Worm (Caenorhabditis elegans) whole organism, late embryonic: ENCODE measurements around the gene srx-56.
"Not testable (repeated sequence)": the region's sequence is repeated elsewhere in the genome, so short reads cannot be mapped to it uniquely, and the experiment has no call there.

Experiments
- K02D7.2 ChIP-seq: sonication (generic microtip); optimal IDR thresholded peaks from 2 replicates; lab custom pipeline; 2017; ENCODE audit warnings: mild to moderate bottlenecking, missing genetic modification characterization, missing compliant biosample characterization
- ahr-1 ChIP-seq: sonication (generic microtip); optimal IDR thresholded peaks from 2 replicates; lab custom pipeline; 2016; ENCODE audit warnings: missing genetic modification characterization, missing compliant biosample characterization
- ceh-19 ChIP-seq: fragments of 200-800 bp; sonication (Bioruptor generic); optimal IDR thresholded peaks from 2 replicates; lab custom pipeline; 2018; ENCODE audit warnings: mild to moderate bottlenecking, missing genetic modification characterization, missing compliant biosample characterization
- ceh-22 ChIP-seq: sonication (generic microtip); optimal IDR thresholded peaks from 2 replicates; lab custom pipeline; 2017; ENCODE audit warnings: missing biosample characterization, missing genetic modification characterization
- ceh-24 ChIP-seq: sonication (generic microtip); optimal IDR thresholded peaks from 2 replicates; lab custom pipeline; 2016; ENCODE audit warnings: mild to moderate bottlenecking, missing genetic modification characterization, missing compliant biosample characterization
- ceh-30 ChIP-seq: fragments of 150-350 bp; optimal IDR thresholded peaks from 2 replicates; lab custom pipeline; 2014; ENCODE audit warnings: missing biosample characterization, missing genetic modification characterization
- ceh-34 ChIP-seq: sonication (generic microtip); optimal IDR thresholded peaks from 2 replicates; lab custom pipeline; 2016; ENCODE audit warnings: mild to moderate bottlenecking, missing genetic modification characterization, missing compliant biosample characterization
- ceh-9 ChIP-seq: sonication (generic microtip); optimal IDR thresholded peaks from 2 replicates; lab custom pipeline; 2016; ENCODE audit warnings: mild to moderate bottlenecking, missing genetic modification characterization, inconsistent platforms, missing compliant biosample characterization
- che-1 ChIP-seq: sonication (generic microtip); optimal IDR thresholded peaks from 2 replicates; lab custom pipeline; 2016; ENCODE audit warnings: mild to moderate bottlenecking, missing genetic modification characterization, missing compliant biosample characterization
- dmd-4 ChIP-seq: sonication (generic microtip); optimal IDR thresholded peaks from 2 replicates; lab custom pipeline; 2016; ENCODE audit warnings: borderline replicate concordance, missing genetic modification characterization, missing compliant biosample characterization
- dve-1 ChIP-seq: sonication (generic microtip); optimal IDR thresholded peaks from 2 replicates; lab custom pipeline; 2017; ENCODE audit warnings: antibody characterized with exemption, mild to moderate bottlenecking, missing genetic modification characterization, missing compliant biosample characterization
- ets-4 ChIP-seq: sonication (generic microtip); optimal IDR thresholded peaks from 2 replicates; lab custom pipeline; 2016; ENCODE audit warnings: missing genetic modification characterization, missing compliant biosample characterization
- fax-1 ChIP-seq: sonication (generic microtip); optimal IDR thresholded peaks from 2 replicates; lab custom pipeline; 2016; ENCODE audit warnings: missing genotype, missing genetic modification characterization, missing compliant biosample characterization
- fkh-10 ChIP-seq: fragments of 150-350 bp; optimal IDR thresholded peaks from 2 replicates; lab custom pipeline; 2014; ENCODE audit warnings: missing biosample characterization, missing genetic modification reagents, missing genetic modification characterization
- gmeb-2 ChIP-seq: sonication (generic microtip); optimal IDR thresholded peaks from 2 replicates; lab custom pipeline; 2016; ENCODE audit warnings: missing genetic modification characterization, inconsistent platforms, missing compliant biosample characterization
- hlh-15 ChIP-seq: sonication (generic microtip); optimal IDR thresholded peaks from 2 replicates; lab custom pipeline; 2016; ENCODE audit warnings: missing genetic modification characterization, missing compliant biosample characterization
- hlh-30 ChIP-seq: sonication (generic microtip); optimal IDR thresholded peaks from 2 replicates; lab custom pipeline; 2017; ENCODE audit warnings: antibody characterized with exemption, missing genetic modification characterization, missing compliant biosample characterization; ENCODE audit not compliant: insufficient read depth
- lim-6 ChIP-seq: sonication (generic microtip); optimal IDR thresholded peaks from 2 replicates; lab custom pipeline; 2016; ENCODE audit warnings: missing genetic modification characterization, missing compliant biosample characterization
- madf-2 ChIP-seq: sonication (generic microtip); optimal IDR thresholded peaks from 2 replicates; lab custom pipeline; 2017; ENCODE audit warnings: missing genetic modification characterization, missing compliant biosample characterization
- nhr-232 ChIP-seq: sonication (generic microtip); optimal IDR thresholded peaks from 2 replicates; lab custom pipeline; 2016; ENCODE audit warnings: missing genetic modification characterization, missing compliant biosample characterization
- npax-4 ChIP-seq: sonication (generic microtip); optimal IDR thresholded peaks from 2 replicates; lab custom pipeline; 2016; ENCODE audit warnings: missing genetic modification characterization, missing compliant biosample characterization
- odd-2 ChIP-seq: sonication (generic microtip); optimal IDR thresholded peaks from 2 replicates; lab custom pipeline; 2017; ENCODE audit warnings: antibody characterized with exemption, mild to moderate bottlenecking, missing genetic modification characterization, missing compliant biosample characterization
- pat-9 ChIP-seq: fragments of 200-800 bp; sonication (Bioruptor generic); optimal IDR thresholded peaks from 2 replicates; lab custom pipeline; 2018; ENCODE audit warnings: mild to moderate bottlenecking, missing genetic modification characterization, moderate library complexity, missing compliant biosample characterization
- pax-1 ChIP-seq: fragments of 150-350 bp; optimal IDR thresholded peaks from 2 replicates; lab custom pipeline; 2014; ENCODE audit warnings: missing biosample characterization, missing genetic modification characterization
- pha-2 ChIP-seq: sonication (generic microtip); optimal IDR thresholded peaks from 2 replicates; lab custom pipeline; 2017; ENCODE audit warnings: mild to moderate bottlenecking, missing genetic modification characterization, missing compliant biosample characterization
- ref-2 ChIP-seq: sonication (generic microtip); optimal IDR thresholded peaks from 2 replicates; lab custom pipeline; 2016; ENCODE audit warnings: missing genetic modification characterization, missing compliant biosample characterization
- sdc-2 ChIP-seq: sonication (generic microtip); optimal IDR thresholded peaks from 2 replicates; lab custom pipeline; 2016; ENCODE audit warnings: missing genotype, missing genetic modification characterization, missing compliant biosample characterization
- sox-4 ChIP-seq: sonication (generic microtip); optimal IDR thresholded peaks from 2 replicates; lab custom pipeline; 2017; ENCODE audit warnings: mild to moderate bottlenecking, missing genetic modification characterization, inconsistent platforms, missing compliant biosample characterization
- syd-9 ChIP-seq: sonication (generic microtip); optimal IDR thresholded peaks from 2 replicates; lab custom pipeline; 2016; ENCODE audit warnings: mild to moderate bottlenecking, missing genetic modification characterization, moderate library complexity, missing compliant biosample characterization
- unc-42 ChIP-seq: sonication (generic microtip); optimal IDR thresholded peaks from 2 replicates; lab custom pipeline; 2016; ENCODE audit warnings: missing genotype, missing genetic modification characterization, missing compliant biosample characterization
- unc-55 ChIP-seq: sonication (generic microtip); optimal IDR thresholded peaks from 2 replicates; lab custom pipeline; 2017; ENCODE audit warnings: missing biosample characterization, missing genetic modification reagents, missing genetic modification characterization
- zip-5 ChIP-seq: sonication (generic microtip); optimal IDR thresholded peaks from 2 replicates; lab custom pipeline; 2016; ENCODE audit warnings: missing genetic modification characterization, missing compliant biosample characterization
- ztf-16 ChIP-seq: sonication (generic microtip); optimal IDR thresholded peaks from 2 replicates; lab custom pipeline; 2017; ENCODE audit warnings: missing genetic modification characterization, missing compliant biosample characterization

Gene srx-56

ce11 chrV:7345494-7345893 lies 28.7 kb upstream of the srx-56 start, which contains the start of gene nhr-147:
TSS of gene nhr-147 (plus strand) at chrV:7345794.
- TF ChIP-seq madf-2, fax-1, ets-4 (tag; lab: Kevin White, UChicago): not testable (repeated sequence)

ce11 chrV:7349541-7349940 lies 24.6 kb upstream of the srx-56 start, which contains the start of gene nhr-149:
TSS of gene nhr-149 (minus strand) at chrV:7349641.
- TF ChIP-seq syd-9 (tag; lab: Kevin White, UChicago), result no peak
- TF ChIP-seq ref-2 (tag; lab: Kevin White, UChicago), result no peak
- no peak for TF ChIP-seq gmeb-2 (tag; lab: Kevin White, UChicago)
- TF ChIP-seq ceh-22 (tag; lab: Kevin White, UChicago), result no peak
- no peak for TF ChIP-seq zip-5 (tag; lab: Kevin White, UChicago)
- TF ChIP-seq che-1 (tag; lab: Kevin White, UChicago), result no peak
- no peak for TF ChIP-seq unc-42 (tag; lab: Kevin White, UChicago)
- no peak for TF ChIP-seq ets-4 (tag; lab: Kevin White, UChicago)
- TF ChIP-seq pax-1 (tag; lab: Kevin White, UChicago), result no peak
- TF ChIP-seq fkh-10, result no peak
- TF ChIP-seq npax-4, result no peak
- TF ChIP-seq ztf-16 (tag; lab: Kevin White, UChicago), result no peak
- TF ChIP-seq ceh-24, result no peak
- TF ChIP-seq pha-2 (tag; lab: Kevin White, UChicago), result no peak
- TF ChIP-seq, all 69 proteins: peak for 0

ce11 chrV:7352186-7353053 lies 21.8 kb upstream of the srx-56 start, which contains the start of the genes srh-231 and srh-275:
TSS of gene srh-231 (minus strand) at chrV:7352236.
TSS of gene srh-275 (plus strand) at chrV:7353003.
- TF ChIP-seq ceh-24 (no peak), hlh-15 (no peak), madf-2 (tag; lab: Kevin White, UChicago) (no peak)
- TF ChIP-seq, all 69 proteins: peak for 0

- no peak for TF ChIP-seq unc-55 (GFP tag; lab: Kevin White, UChicago)
- TF ChIP-seq ceh-19 (GFP tag; lab: Kevin White, UChicago), result no peak
- TF ChIP-seq odd-2, result no peak
- TF ChIP-seq dmd-4 (tag; lab: Kevin White, UChicago), result no peak
- no peak for TF ChIP-seq hlh-30 (tag; lab: Kevin White, UChicago)
- no peak for TF ChIP-seq dve-1
- TF ChIP-seq ceh-30 (tag; lab: Kevin White, UChicago), result no peak
- no peak for TF ChIP-seq ceh-34 (tag; lab: Kevin White, UChicago)
- no peak for TF ChIP-seq ceh-9 (tag; lab: Kevin White, UChicago)
- TF ChIP-seq nhr-232 (tag; lab: Kevin White, UChicago), result no peak
- no peak for TF ChIP-seq ref-2 (tag; lab: Kevin White, UChicago)
- no peak for TF ChIP-seq fax-1 (tag; lab: Kevin White, UChicago)
- TF ChIP-seq sox-4 (tag; lab: Kevin White, UChicago), result no peak
- no peak for TF ChIP-seq K02D7.2
- TF ChIP-seq ahr-1, result no peak
- TF ChIP-seq pat-9 (tag; lab: Kevin White, UChicago), result no peak
- no peak for TF ChIP-seq lim-6
- TF ChIP-seq unc-42 (tag; lab: Kevin White, UChicago), result no peak
- TF ChIP-seq npax-4, result no peak
- TF ChIP-seq sdc-2 (tag; lab: Kevin White, UChicago), result no peak
- TF ChIP-seq, all 69 proteins: peak for 0
These were observed 20.6 kb upstream of the srx-56 start for ce11 chrV:7353602-7354001.
